Worm (Caenorhabditis elegans): ENCODE data around the gene F53A9.7.

ce11 chrX:8745524-8745923, 28.8 kb upstream of the F53A9.7 start:
- TF ChIP-seq alr-1 (tag; optimal IDR thresholded peaks at IDR 0.05) (no peak), F13H6.1 (tag; optimal IDR thresholded peaks at IDR 0.05) (no peak)
